Fruit fly (Drosophila melanogaster) Kc167 (cell line): ENCODE measurements around the gene CG8852.

Source experiments
- Myc ChIP-seq: fragments of >200 bp; optimal IDR thresholded peaks from 2 replicates; lab custom pipeline; 2017; ENCODE audit warnings: missing external identifiers
- Sin3A ChIP-seq: fragments of >200 bp; optimal IDR thresholded peaks from 2 replicates; lab custom pipeline; 2018; ENCODE audit warnings: missing external identifiers
- h ChIP-seq: fragments of >200 bp; optimal IDR thresholded peaks from 3 replicates; lab custom pipeline; 2018; ENCODE audit warnings: missing external identifiers
- insv ChIP-seq: fragments of >200 bp; optimal IDR thresholded peaks from 3 replicates; lab custom pipeline; 2018; ENCODE audit warnings: missing external identifiers
- psq ChIP-seq: fragments of >200 bp; optimal IDR thresholded peaks from 2 replicates; lab custom pipeline; 2017; ENCODE audit warnings: missing external identifiers
- ttk ChIP-seq: sonication (Bioruptor generic); optimal IDR thresholded peaks from 2 replicates; lab custom pipeline; 2017; ENCODE audit warnings: missing external identifiers

CG8852 gene

DNA sequence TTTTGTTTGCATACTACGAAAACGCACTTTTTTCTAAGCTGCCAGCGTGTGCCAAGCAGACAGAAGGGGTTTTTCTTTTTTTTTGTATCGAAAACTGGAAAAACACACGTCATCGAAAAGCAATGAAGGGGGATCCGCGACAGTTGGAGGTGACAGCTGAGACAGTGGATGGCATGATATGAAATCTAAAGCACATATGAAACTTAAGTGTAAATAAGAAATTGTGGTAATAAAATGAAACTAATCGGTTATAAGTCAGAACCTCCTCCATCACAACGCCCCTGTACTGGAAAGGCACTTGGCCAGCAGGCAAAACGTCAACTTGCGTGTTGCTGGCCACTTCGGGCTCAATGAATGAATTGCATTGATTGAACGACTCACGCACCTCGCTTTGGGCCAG, 41.3 kb upstream of the CG8852 start:
- TF ChIP-seq insv (lab: Kevin White, UChicago) (no peak), Sin3A (no peak), h (lab: Kevin White, UChicago) (no peak), ttk (lab: Kevin White, UChicago) (no peak), Myc (lab: Kevin White, UChicago) (no peak), psq (no peak)

DNA sequence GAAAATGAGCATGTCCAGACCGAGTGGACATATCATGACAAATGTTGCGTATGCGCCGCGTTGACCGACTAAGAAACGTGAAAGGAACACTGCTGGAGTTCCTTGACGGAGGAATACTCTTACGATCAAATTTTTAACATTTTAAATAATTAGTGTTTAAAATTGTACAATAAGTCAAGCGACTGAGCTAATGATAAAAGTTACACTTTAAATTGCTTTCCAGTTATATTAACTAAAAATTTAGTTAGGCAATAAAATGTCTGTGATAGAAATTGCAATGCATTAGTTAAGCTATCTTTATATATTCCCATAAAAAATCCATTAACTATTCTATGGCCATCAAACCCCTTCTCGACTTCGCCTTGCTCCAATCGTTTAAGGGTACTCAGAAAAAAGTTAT, 40.2 kb upstream of the CG8852 start:
- TF ChIP-seq Sin3A, result no peak
- TF ChIP-seq Myc (lab: Kevin White, UChicago), result no peak
- no peak for TF ChIP-seq ttk (lab: Kevin White, UChicago)
- no peak for TF ChIP-seq h (lab: Kevin White, UChicago)
- no peak for TF ChIP-seq insv (lab: Kevin White, UChicago)
- no peak for TF ChIP-seq psq

- TF ChIP-seq h (lab: Kevin White, UChicago) (no peak), Myc (lab: Kevin White, UChicago) (no peak), psq (no peak), Sin3A (no peak), insv (lab: Kevin White, UChicago) (no peak), ttk (lab: Kevin White, UChicago) (no peak)
Observed at dm6 chr2L:3485506-3485905, 39.4 kb upstream of the CG8852 start.

- TF ChIP-seq ttk (lab: Kevin White, UChicago) (no peak), Myc (lab: Kevin White, UChicago) (no peak), h (lab: Kevin White, UChicago) (no peak), Sin3A (no peak), psq (no peak), insv (lab: Kevin White, UChicago) (no peak)
Observed at dm6 chr2L:3490971-3491370, 34.0 kb upstream of the CG8852 start, which contains the start of gene CG15414. CG15414 (minus strand) TSS chr2L:3491071.

- TF ChIP-seq ttk (lab: Kevin White, UChicago), result no peak
- no peak for TF ChIP-seq Myc (lab: Kevin White, UChicago)
- TF ChIP-seq psq, result no peak
- TF ChIP-seq insv (lab: Kevin White, UChicago), result no peak
- no peak for TF ChIP-seq h (lab: Kevin White, UChicago)
- TF ChIP-seq Sin3A, result no peak
Observed at dm6 chr2L:3493475-3493874, 31.5 kb upstream of the CG8852 start.

DNA sequence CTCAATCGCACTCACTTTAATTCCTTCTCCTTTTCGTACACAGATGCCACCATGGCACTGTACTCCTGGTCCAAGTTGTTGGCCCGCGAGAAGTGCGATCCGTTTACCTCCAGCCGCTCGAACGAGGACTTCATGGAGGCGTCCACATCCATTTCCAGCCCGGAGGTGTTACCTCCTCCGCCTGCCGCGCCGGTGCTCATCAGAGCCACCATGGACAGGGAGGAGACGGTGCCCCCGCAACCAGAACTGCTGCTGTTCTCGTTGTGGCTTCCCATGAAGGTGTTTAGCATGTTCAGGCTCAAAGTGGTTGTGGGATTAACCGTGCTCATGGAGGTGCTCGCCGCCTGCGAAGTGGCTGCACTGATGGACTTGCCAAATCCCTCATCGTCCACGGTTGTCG, 29.5 kb upstream of the CG8852 start:
- TF ChIP-seq psq, result no peak
- TF ChIP-seq Sin3A, result no peak
- TF ChIP-seq insv (lab: Kevin White, UChicago), result no peak
- TF ChIP-seq Myc (lab: Kevin White, UChicago), result no peak
- no peak for TF ChIP-seq ttk (lab: Kevin White, UChicago)
- TF ChIP-seq h (lab: Kevin White, UChicago), result no peak

- TF ChIP-seq psq (no peak), ttk (lab: Kevin White, UChicago) (no peak), Myc (lab: Kevin White, UChicago) (no peak), insv (lab: Kevin White, UChicago) (no peak), Sin3A (no peak), h (lab: Kevin White, UChicago) (no peak)
Observed at dm6 chr2L:3504851-3505250, 20.1 kb upstream of the CG8852 start.

dm6 chr2L:3506322-3506721, 18.6 kb upstream of the CG8852 start:
- TF ChIP-seq insv (lab: Kevin White, UChicago) (no peak), h (lab: Kevin White, UChicago) (no peak), psq (no peak), ttk (lab: Kevin White, UChicago) (no peak), Myc (lab: Kevin White, UChicago) (no peak), Sin3A (no peak)

dm6 chr2L:3506806-3507205, 18.1 kb upstream of the CG8852 start:
- TF ChIP-seq Myc (lab: Kevin White, UChicago), result no peak
- no peak for TF ChIP-seq insv (lab: Kevin White, UChicago)
- TF ChIP-seq h (lab: Kevin White, UChicago), result no peak
- TF ChIP-seq ttk (lab: Kevin White, UChicago), result no peak
- no peak for TF ChIP-seq Sin3A
- TF ChIP-seq psq, result no peak

DNA sequence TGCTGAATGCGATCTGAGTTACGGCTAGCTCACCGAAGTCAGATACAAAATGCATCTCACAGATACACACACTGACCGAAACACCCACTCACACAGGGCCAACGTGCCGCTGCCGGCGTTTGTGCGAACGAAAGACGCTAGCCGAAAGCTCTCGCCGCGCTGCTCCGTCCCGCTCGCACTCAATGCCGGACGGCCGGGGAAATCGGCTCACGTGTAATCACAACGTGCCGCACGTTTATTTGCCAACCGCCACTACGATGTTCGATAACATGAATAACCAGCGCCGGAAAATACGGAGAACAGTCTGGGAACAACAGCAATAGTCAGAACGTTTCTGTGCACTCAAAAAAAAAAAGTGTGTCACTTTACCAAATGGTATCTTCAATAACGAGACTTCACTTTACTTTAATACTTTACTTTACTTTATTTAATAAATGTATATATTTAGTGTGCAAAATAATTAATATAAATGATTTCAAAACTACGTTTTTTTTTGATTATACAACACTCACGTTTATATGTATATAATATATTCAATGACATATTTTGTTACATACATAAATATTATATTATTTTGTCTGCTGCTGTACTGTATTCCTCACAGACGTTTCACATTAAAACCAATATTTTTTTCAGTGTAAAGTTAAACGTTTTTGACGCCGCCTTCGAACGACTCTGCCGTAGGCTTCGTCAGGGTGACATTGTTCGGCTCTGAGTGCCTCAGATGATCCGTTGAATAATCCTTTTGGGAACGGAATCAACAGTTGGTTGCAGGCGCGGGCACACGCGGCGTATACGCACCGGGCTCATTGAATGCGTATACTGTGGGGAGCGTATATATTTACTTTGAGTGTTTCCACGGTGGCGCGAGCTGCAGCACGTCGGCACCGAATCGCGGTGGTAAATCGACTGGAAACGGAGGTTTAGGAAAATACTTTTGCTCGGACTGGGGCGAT, 17.4 kb upstream of the CG8852 start, which contains the start of gene tim:
tim (minus strand) TSS at position 911 of the 956 bp plus-strand sequence.
- no peak for TF ChIP-seq insv (lab: Kevin White, UChicago)
- no peak for TF ChIP-seq ttk (lab: Kevin White, UChicago)
- no peak for TF ChIP-seq psq

DNA sequence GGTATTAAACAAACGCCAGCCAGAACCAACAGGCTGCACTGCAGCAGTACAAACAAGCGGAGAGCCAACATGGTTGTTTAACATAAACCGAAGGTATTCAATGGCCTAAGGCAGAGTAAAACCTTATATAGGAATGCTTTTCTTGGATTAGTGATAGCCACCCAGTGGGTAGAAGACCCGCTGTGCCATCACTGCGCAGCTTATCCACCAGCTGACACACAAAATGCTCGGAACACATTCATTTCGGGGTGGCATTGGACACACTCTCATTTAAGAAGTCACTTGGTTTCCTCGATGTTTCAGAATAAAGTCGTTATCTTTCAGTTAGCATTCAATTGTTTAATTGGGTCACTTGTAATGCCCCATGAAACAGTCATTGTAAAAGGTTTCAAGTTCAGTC, 14.9 kb upstream of the CG8852 start, which contains the start of gene CG31954:
CG31954 (minus strand) TSS at position 101 of the 400 bp plus-strand sequence.
- TF ChIP-seq h (lab: Kevin White, UChicago) (no peak), insv (lab: Kevin White, UChicago) (no peak), Sin3A (no peak), ttk (lab: Kevin White, UChicago) (no peak)

dm6 chr2L:3514569-3515191, 10.3 kb upstream of the CG8852 start, which contains the start of the genes LeuRS and CG17593:
LeuRS (minus strand) TSS chr2L:3514656.
CG17593 (plus strand) TSS chr2L:3514872.
- TF ChIP-seq h (lab: Kevin White, UChicago) (no peak), Sin3A (no peak), Myc (lab: Kevin White, UChicago) (no peak), psq (no peak), ttk (lab: Kevin White, UChicago) (no peak), insv (lab: Kevin White, UChicago) (no peak)
